Worm (Caenorhabditis elegans): Measurements from ENCODE around the gene gpa-4.

DNA sequence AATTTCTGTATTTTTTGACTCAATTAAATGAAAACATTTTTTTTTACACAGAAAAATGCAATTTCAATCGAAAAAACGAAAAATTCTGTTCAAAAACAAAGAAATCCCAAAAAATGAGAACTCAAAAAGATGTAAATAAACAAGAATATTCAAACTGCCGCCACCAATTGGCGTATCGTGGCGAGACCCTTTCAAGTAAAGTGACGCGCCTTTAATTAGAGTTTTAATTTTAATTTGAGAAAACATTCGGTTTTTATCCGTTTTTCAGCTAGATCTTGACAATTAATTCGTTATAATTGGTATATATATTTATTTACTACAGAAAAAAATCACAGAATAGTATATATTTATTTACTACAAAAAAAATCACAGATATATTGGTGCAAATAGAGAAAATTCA, 21.9 kb upstream of the gpa-4 start:
- TF ChIP-seq tab-1 (GFP tag; IDR thresholded peaks at IDR 0.05) (no peak), ref-1 (GFP tag; conservative IDR thresholded peaks at IDR 0.05) (no peak), klf-2 (GFP tag; conservative IDR thresholded peaks at IDR 0.05) (no peak), ztf-23 (GFP tag; IDR thresholded peaks at IDR 0.05) (no peak), T22C8.4 (GFP tag; IDR thresholded peaks at IDR 0.05) (no peak), med-1 (GFP tag; optimal IDR thresholded peaks at IDR 0.05; ENCODE audit: insufficient read depth) (no peak)

Measured in whole organism, midembryonic.